Worm (Caenorhabditis elegans) whole organism, L3 larva: ENCODE measurements around the gene ZC196.8.

ENCODE experiments used
- R02D3.7 ChIP-seq: fragments of 150-350 bp; optimal IDR thresholded peaks from 2 replicates; lab custom pipeline; 2014; ENCODE audit warnings: missing biosample characterization, missing genetic modification characterization
- ZK546.5 ChIP-seq: sonication (generic microtip); optimal IDR thresholded peaks from 2 replicates; lab custom pipeline; 2017; ENCODE audit warnings: missing biosample characterization, missing genetic modification characterization
- ceh-9 ChIP-seq: sonication (generic microtip); optimal IDR thresholded peaks from 2 replicates; lab custom pipeline; 2018; ENCODE audit warnings: missing biosample characterization, missing genetic modification characterization
- elt-2 ChIP-seq: sonication (generic microtip); optimal IDR thresholded peaks from 2 replicates; lab custom pipeline; 2016; ENCODE audit warnings: missing genetic modification reagents, mild to moderate bottlenecking, missing genetic modification characterization, missing compliant biosample characterization
- eor-1 ChIP-seq, 2 experiments: fragments of 150-350 bp; optimal IDR thresholded peaks; 2 replicates each; lab custom pipeline; 2014 to 2018; ENCODE audit warnings: missing biosample characterization in 2 of 2, missing genetic modification characterization in 2 of 2
- fos-1 ChIP-seq: fragments of 150-350 bp; optimal IDR thresholded peaks from 2 replicates; lab custom pipeline; 2014; ENCODE audit warnings: missing biosample characterization, missing genetic modification characterization
- lin-15B ChIP-seq: fragments of 150-350 bp; optimal IDR thresholded peaks from 2 replicates; lab custom pipeline; 2014; ENCODE audit warnings: missing biosample characterization, missing genetic modification characterization
- nhr-11 ChIP-seq: fragments of 150-350 bp; optimal IDR thresholded peaks from 2 replicates; lab custom pipeline; 2014; ENCODE audit warnings: missing biosample characterization, missing genetic modification characterization
- nhr-12 ChIP-seq: fragments of 150-350 bp; optimal IDR thresholded peaks from 2 replicates; lab custom pipeline; 2014; ENCODE audit warnings: missing biosample characterization, missing genetic modification characterization
- nhr-237 ChIP-seq: fragments of 150-350 bp; optimal IDR thresholded peaks from 2 replicates; lab custom pipeline; 2014; ENCODE audit warnings: missing biosample characterization, missing genetic modification characterization
- snpc-4 ChIP-seq: fragments of 150-350 bp; optimal IDR thresholded peaks from 2 replicates; lab custom pipeline; 2014; ENCODE audit warnings: missing biosample characterization, missing genetic modification characterization
- unc-39 ChIP-seq: sonication (generic microtip); optimal IDR thresholded peaks from 4 replicates; lab custom pipeline; 2017; ENCODE audit warnings: missing biosample characterization, missing genetic modification characterization
- unc-62 ChIP-seq: fragments of 150-350 bp; sonication (generic microtip); optimal IDR thresholded peaks from 4 replicates; lab custom pipeline; 2014; ENCODE audit warnings: missing biosample characterization, missing genetic modification reagents, missing genetic modification characterization
- ztf-11 ChIP-seq: fragments of 150-350 bp; optimal IDR thresholded peaks from 2 replicates; lab custom pipeline; 2014; ENCODE audit warnings: missing biosample characterization, missing genetic modification characterization

DNA sequence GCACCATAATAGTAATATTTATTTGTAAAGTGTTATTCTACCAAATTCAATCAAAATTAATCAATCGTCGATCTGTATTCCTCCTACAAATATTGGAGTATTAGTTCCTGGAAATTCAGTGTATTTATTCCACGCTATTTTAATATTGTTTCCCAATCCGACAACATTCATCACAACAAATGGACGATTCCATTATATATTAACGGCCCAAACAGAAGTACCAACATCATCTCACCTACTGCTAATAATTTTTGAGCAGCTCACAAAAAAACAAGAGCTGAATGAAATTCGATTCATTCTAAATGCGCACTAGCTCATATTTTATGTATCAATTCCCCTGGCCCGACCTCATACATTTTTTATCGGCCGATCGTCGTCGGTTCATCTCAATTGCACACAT, 45.0 kb upstream of the ZC196.8 start:
- no peak for TF ChIP-seq nhr-11 (tag; lab: Kevin White, UChicago)
- TF ChIP-seq eor-1 (tag; optimal IDR thresholded peaks at IDR 0.05; lab: Kevin White, UChicago), result no peak
- no peak for TF ChIP-seq fos-1 (tag; lab: Kevin White, UChicago)
- TF ChIP-seq elt-2 (tag; lab: Kevin White, UChicago), result no peak
- no peak for TF ChIP-seq R02D3.7 (tag; lab: Kevin White, UChicago)
- no peak for TF ChIP-seq snpc-4 (tag; lab: Kevin White, UChicago)
- TF ChIP-seq nhr-237 (tag; lab: Kevin White, UChicago), result no peak
- TF ChIP-seq ztf-11 (tag; lab: Kevin White, UChicago), result no peak
- no peak for TF ChIP-seq ZK546.5 (tag; lab: Kevin White, UChicago)
- TF ChIP-seq lin-15B (tag; lab: Kevin White, UChicago), result no peak
- TF ChIP-seq ceh-9 (tag; lab: Kevin White, UChicago), result no peak
- TF ChIP-seq unc-39 (tag; lab: Kevin White, UChicago), result no peak
- TF ChIP-seq nhr-12, result no peak
- no peak for TF ChIP-seq unc-62 (GFP tag; lab: Kevin White, UChicago)
